Fruit fly (Drosophila melanogaster): ENCODE data around the gene Yp3.
A peak's percentile ranks its signal among the peaks of the same experiment; 100 is the strongest.

Gene Yp3

dm6 chrX:13805554-13805953, 46.2 kb downstream of the Yp3 start (continued):
- TF ChIP-seq gsb (GFP tag; IDR thresholded peaks at IDR 0.05) (no peak), Sry-δ (GFP tag; optimal IDR thresholded peaks at IDR 0.05) (peak; percentile 26), stwl (tag; optimal IDR thresholded peaks at IDR 0.05) (peak; percentile 59), CG17612 (GFP tag; IDR thresholded peaks at IDR 0.05) (no peak), Dbx (GFP tag; IDR thresholded peaks at IDR 0.05) (no peak), Dad (GFP tag; optimal IDR thresholded peaks at IDR 0.05) (no peak), CG12299 (tag; optimal IDR thresholded peaks at IDR 0.05) (no peak), CG9437 (GFP tag; optimal IDR thresholded peaks at IDR 0.05) (no peak), Deaf1 (tag; optimal IDR thresholded peaks at IDR 0.05) (no peak), nom (GFP tag; optimal IDR thresholded peaks at IDR 0.05) (no peak), HLH3B (GFP tag; IDR thresholded peaks at IDR 0.05) (no peak), CG4820 (GFP tag; optimal IDR thresholded peaks at IDR 0.05) (no peak), fru (optimal IDR thresholded peaks at IDR 0.05) (no peak), CG43689 (GFP tag; IDR thresholded peaks at IDR 0.05) (no peak), org-1 (GFP tag; optimal IDR thresholded peaks at IDR 0.05) (no peak), CG3065 (GFP tag; optimal IDR thresholded peaks at IDR 0.05) (no peak), Doc2 (GFP tag; IDR thresholded peaks at IDR 0.05) (no peak), Mrtf (GFP tag; IDR thresholded peaks at IDR 0.05) (no peak), CG5953 (GFP tag; IDR thresholded peaks at IDR 0.05) (no peak), CG10366 (GFP tag; IDR thresholded peaks at IDR 0.05) (no peak), Drgx (GFP tag; IDR thresholded peaks at IDR 0.05) (0 out of 2 replicates have a peak, but pooled peaks have one; percentile 6), chif (GFP tag; optimal IDR thresholded peaks at IDR 0.05) (no peak), tll (GFP tag; optimal IDR thresholded peaks at IDR 0.05) (peak in 1 of 2 experiments; percentile 47), repo (GFP tag; optimal IDR thresholded peaks at IDR 0.05) (no peak), jing (GFP tag; optimal IDR thresholded peaks at IDR 0.05) (no peak), CG2199 (GFP tag; IDR thresholded peaks at IDR 0.05) (0 out of 3 replicates have a peak, but pooled peaks have one; percentile 66), ase (GFP tag; IDR thresholded peaks at IDR 0.05) (no peak), wek (GFP tag; optimal IDR thresholded peaks at IDR 0.05) (no peak), da (GFP tag; optimal IDR thresholded peaks at IDR 0.05) (no peak), HLH4C (GFP tag; IDR thresholded peaks at IDR 0.05; ENCODE audit: partially characterized antibody) (no peak), ro (GFP tag; IDR thresholded peaks at IDR 0.05) (no peak), CG13123 (GFP tag; optimal IDR thresholded peaks at IDR 0.05) (no peak), CG6765 (GFP tag; optimal IDR thresholded peaks at IDR 0.05) (no peak), btn (GFP tag; optimal IDR thresholded peaks at IDR 0.05) (no peak), CG18011 (GFP tag; optimal IDR thresholded peaks at IDR 0.05) (no peak), gsb-n (tag; optimal IDR thresholded peaks at IDR 0.05) (no peak), pum (GFP tag; optimal IDR thresholded peaks at IDR 0.05) (no peak), HLH54F (GFP tag; optimal IDR thresholded peaks at IDR 0.05) (no peak), fd102C (GFP tag; optimal IDR thresholded peaks at IDR 0.05) (no peak), cato (GFP tag; optimal IDR thresholded peaks at IDR 0.05; ENCODE audit: borderline replicate concordance) (no peak), trh (GFP tag; optimal IDR thresholded peaks at IDR 0.05) (no peak), zfh1 (GFP tag; IDR thresholded peaks at IDR 0.05) (no peak), CG15514 (GFP tag; optimal IDR thresholded peaks at IDR 0.05) (no peak), crp (GFP tag; optimal IDR thresholded peaks at IDR 0.05) (no peak), CG4360 (GFP tag; IDR thresholded peaks at IDR 0.05) (no peak), Mes4 (GFP tag; optimal IDR thresholded peaks at IDR 0.05) (peak; percentile 15), odd (GFP tag; optimal IDR thresholded peaks at IDR 0.05) (no peak), NK7.1 (GFP tag; optimal IDR thresholded peaks at IDR 0.05) (no peak), CG8924 (tag; optimal IDR thresholded peaks at IDR 0.05) (peak; percentile 10), bcd (GFP tag; optimal IDR thresholded peaks at IDR 0.05) (no peak), CG11696 (GFP tag; IDR thresholded peaks at IDR 0.05) (no peak), eve (GFP tag; optimal IDR thresholded peaks at IDR 0.05) (no peak), corto (GFP tag; optimal IDR thresholded peaks at IDR 0.05) (no peak)
